Worm (Caenorhabditis elegans): Measurements from ENCODE around the gene cpg-24.

- TF ChIP-seq nhr-11 (tag; optimal IDR thresholded peaks at IDR 0.05): no peak
- TF ChIP-seq fkh-10 (GFP tag; optimal IDR thresholded peaks at IDR 0.05): no peak
- no peak for TF ChIP-seq nhr-237 (tag; optimal IDR thresholded peaks at IDR 0.05)
- TF ChIP-seq hlh-17 (GFP tag; optimal IDR thresholded peaks at IDR 0.05; ENCODE audit: borderline replicate concordance): no peak
- no peak for TF ChIP-seq nhr-28 (tag; optimal IDR thresholded peaks at IDR 0.05)
- TF ChIP-seq nhr-12 (tag; optimal IDR thresholded peaks at IDR 0.05): no peak
- no peak for TF ChIP-seq lin-39 (tag; optimal IDR thresholded peaks at IDR 0.05)
- TF ChIP-seq blmp-1 (tag; optimal IDR thresholded peaks at IDR 0.05): no peak
- no peak for TF ChIP-seq fos-1 (tag; optimal IDR thresholded peaks at IDR 0.05)
- TF ChIP-seq dsc-1 (tag; optimal IDR thresholded peaks at IDR 0.05): no peak
- TF ChIP-seq lin-15B (tag; optimal IDR thresholded peaks at IDR 0.05): no peak
Observed at ce11 chrIV:1601357-1601756, 30.4 kb upstream of the cpg-24 start, which contains the start of gene set-23.
